Worm (Caenorhabditis elegans) whole organism, mixed stage, embryonic: ENCODE measurements around the gene F54D5.7.

ENCODE experiments used
- bed-3 ChIP-seq: fragments of 200-800 bp; sonication (Bioruptor generic); optimal IDR thresholded peaks from 3 replicates; lab custom pipeline; 2018; ENCODE audit warnings: mild to moderate bottlenecking, missing genetic modification characterization, moderate library complexity, missing compliant biosample characterization
- blmp-1 ChIP-seq: fragments of 150-350 bp; optimal IDR thresholded peaks from 2 replicates; lab custom pipeline; 2014; ENCODE audit warnings: missing biosample characterization, missing genetic modification characterization
- ceh-39 ChIP-seq: fragments of 150-350 bp; optimal IDR thresholded peaks from 2 replicates; lab custom pipeline; 2014; ENCODE audit warnings: missing biosample characterization, missing genetic modification characterization
- ceh-43 ChIP-seq: fragments of 200-800 bp; sonication (Bioruptor generic); optimal IDR thresholded peaks from 2 replicates; lab custom pipeline; 2018; ENCODE audit warnings: mild to moderate bottlenecking, missing genetic modification characterization, moderate library complexity, missing compliant biosample characterization
- ceh-83 ChIP-seq: fragments of 200-800 bp; sonication (Bioruptor generic); optimal IDR thresholded peaks from 2 replicates; lab custom pipeline; 2018; ENCODE audit warnings: mild to moderate bottlenecking, missing genetic modification characterization, missing compliant biosample characterization
- ces-1 ChIP-seq: fragments of 150-350 bp; optimal IDR thresholded peaks from 2 replicates; lab custom pipeline; 2014; ENCODE audit warnings: missing biosample characterization, missing genetic modification reagents, missing genetic modification characterization
- cnd-1 ChIP-seq: fragments of 200-800 bp; sonication (Bioruptor generic); optimal IDR thresholded peaks from 2 replicates; lab custom pipeline; 2018; ENCODE audit warnings: mild to moderate bottlenecking, missing genetic modification characterization, missing compliant biosample characterization
- elt-1 ChIP-seq: sonication (generic microtip); optimal IDR thresholded peaks from 2 replicates; lab custom pipeline; 2017; ENCODE audit warnings: missing genetic modification characterization, mild to moderate bottlenecking, missing compliant biosample characterization, antibody characterized with exemption, moderate library complexity, borderline replicate concordance; ENCODE audit not compliant: insufficient read depth
- flh-1 ChIP-seq: fragments of 200-800 bp; sonication (Bioruptor generic); optimal IDR thresholded peaks from 2 replicates; lab custom pipeline; 2018; ENCODE audit warnings: mild to moderate bottlenecking, missing genetic modification characterization, moderate library complexity, missing compliant biosample characterization
- hlh-1 ChIP-seq: fragments of 150-350 bp; optimal IDR thresholded peaks from 2 replicates; lab custom pipeline; 2014; ENCODE audit warnings: missing biosample characterization, missing genetic modification reagents, missing genetic modification characterization
- lin-13 ChIP-seq: fragments of 150-350 bp; optimal IDR thresholded peaks from 2 replicates; lab custom pipeline; 2014; ENCODE audit warnings: missing biosample characterization, missing genetic modification characterization
- lin-32 ChIP-seq: fragments of 200-800 bp; sonication (Bioruptor generic); optimal IDR thresholded peaks from 2 replicates; lab custom pipeline; 2018; ENCODE audit warnings: mild to moderate bottlenecking, missing genetic modification characterization, missing compliant biosample characterization
- lsy-2 ChIP-seq: fragments of 150-350 bp; optimal IDR thresholded peaks from 2 replicates; lab custom pipeline; 2014; ENCODE audit warnings: missing biosample characterization, missing genetic modification characterization
- mab-5 ChIP-seq: fragments of 150-350 bp; optimal IDR thresholded peaks from 2 replicates; lab custom pipeline; 2014; ENCODE audit warnings: missing biosample characterization, missing genetic modification characterization
- mep-1 ChIP-seq: fragments of 150-350 bp; optimal IDR thresholded peaks from 2 replicates; lab custom pipeline; 2017; ENCODE audit warnings: missing biosample characterization, missing genetic modification reagents, missing genetic modification characterization, inconsistent platforms
- mls-2 ChIP-seq: sonication (generic microtip); optimal IDR thresholded peaks from 2 replicates; lab custom pipeline; 2016; ENCODE audit warnings: mild to moderate bottlenecking, missing genetic modification characterization, moderate library complexity, missing compliant biosample characterization
- nhr-2 ChIP-seq: fragments of 150-350 bp; optimal IDR thresholded peaks from 2 replicates; lab custom pipeline; 2014; ENCODE audit warnings: missing biosample characterization, missing genetic modification characterization
- nhr-237 ChIP-seq: fragments of 150-350 bp; optimal IDR thresholded peaks from 2 replicates; lab custom pipeline; 2014; ENCODE audit warnings: missing biosample characterization, missing genetic modification characterization
- nhr-28 ChIP-seq: fragments of 150-350 bp; optimal IDR thresholded peaks from 2 replicates; lab custom pipeline; 2014; ENCODE audit warnings: missing biosample characterization, missing genetic modification characterization
- nhr-76 ChIP-seq: sonication (generic microtip); optimal IDR thresholded peaks from 2 replicates; lab custom pipeline; 2017; ENCODE audit warnings: missing biosample characterization, missing genetic modification characterization
- pha-4 ChIP-seq: fragments of 150-350 bp; optimal IDR thresholded peaks from 2 replicates; lab custom pipeline; 2018; ENCODE audit warnings: missing biosample characterization, missing genetic modification reagents, missing genetic modification characterization
- sem-2 ChIP-seq: fragments of 200-800 bp; sonication (Bioruptor generic); optimal IDR thresholded peaks from 2 replicates; lab custom pipeline; 2018; ENCODE audit warnings: mild to moderate bottlenecking, missing genetic modification characterization, missing compliant biosample characterization
- snpc-4 ChIP-seq: fragments of 150-350 bp; optimal IDR thresholded peaks from 2 replicates; lab custom pipeline; 2014; ENCODE audit warnings: missing biosample characterization, missing genetic modification characterization
- sptf-1 ChIP-seq: sonication (generic microtip); optimal IDR thresholded peaks from 2 replicates; lab custom pipeline; 2017; ENCODE audit warnings: mild to moderate bottlenecking, missing genetic modification characterization, moderate library complexity, missing compliant biosample characterization
- tbx-8 ChIP-seq: fragments of 200-800 bp; sonication (Bioruptor generic); optimal IDR thresholded peaks from 2 replicates; lab custom pipeline; 2018; ENCODE audit warnings: mild to moderate bottlenecking, missing genetic modification characterization, moderate library complexity, missing compliant biosample characterization
- unc-120 ChIP-seq: sonication (generic microtip); optimal IDR thresholded peaks from 2 replicates; lab custom pipeline; 2017; ENCODE audit warnings: missing genetic modification characterization, missing compliant biosample characterization; ENCODE audit not compliant: poor library complexity, severe bottlenecking
- unc-39 ChIP-seq: fragments of 150-350 bp; optimal IDR thresholded peaks from 2 replicates; lab custom pipeline; 2014; ENCODE audit warnings: missing biosample characterization, missing genetic modification characterization
- unc-62 ChIP-seq: fragments of 150-350 bp; optimal IDR thresholded peaks from 2 replicates; lab custom pipeline; 2014; ENCODE audit warnings: missing biosample characterization, missing genetic modification reagents, missing genetic modification characterization
- zip-8 ChIP-seq: fragments of 150-350 bp; optimal IDR thresholded peaks from 2 replicates; lab custom pipeline; 2014; ENCODE audit warnings: missing biosample characterization, missing genetic modification characterization
- ztf-11 ChIP-seq: fragments of 150-350 bp; optimal IDR thresholded peaks from 2 replicates; lab custom pipeline; 2014; ENCODE audit warnings: missing biosample characterization, missing genetic modification characterization

F54D5.7 gene

DNA sequence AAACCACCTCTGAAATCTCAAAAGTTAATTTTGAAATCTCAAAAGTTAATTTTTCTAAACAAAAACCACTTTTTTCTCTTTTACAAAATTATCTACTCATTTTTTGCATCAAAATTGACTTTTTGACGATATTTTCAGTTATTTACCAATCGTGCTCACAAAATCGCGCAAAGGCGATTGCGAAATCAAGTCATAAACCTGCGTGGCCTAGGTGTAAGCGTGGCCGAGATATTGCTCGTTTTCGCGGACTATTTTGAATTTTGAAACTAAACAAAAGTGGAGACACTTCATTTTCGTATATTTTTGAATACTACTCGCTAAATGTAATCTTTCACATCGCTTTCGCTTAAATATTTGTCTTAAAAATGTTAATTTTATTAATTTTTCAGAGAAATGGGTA, 31.0 kb downstream of the F54D5.7 start, which contains the start of gene smc-6:
smc-6 (plus strand) TSS at position 390 of the 400 bp plus-strand sequence.
- TF ChIP-seq unc-39 (tag; lab: Kevin White, UChicago) (no peak), mep-1 (tag; lab: Kevin White, UChicago) (peak; percentile 32), ces-1 (GFP tag; lab: Kevin White, UChicago) (no peak)

DNA sequence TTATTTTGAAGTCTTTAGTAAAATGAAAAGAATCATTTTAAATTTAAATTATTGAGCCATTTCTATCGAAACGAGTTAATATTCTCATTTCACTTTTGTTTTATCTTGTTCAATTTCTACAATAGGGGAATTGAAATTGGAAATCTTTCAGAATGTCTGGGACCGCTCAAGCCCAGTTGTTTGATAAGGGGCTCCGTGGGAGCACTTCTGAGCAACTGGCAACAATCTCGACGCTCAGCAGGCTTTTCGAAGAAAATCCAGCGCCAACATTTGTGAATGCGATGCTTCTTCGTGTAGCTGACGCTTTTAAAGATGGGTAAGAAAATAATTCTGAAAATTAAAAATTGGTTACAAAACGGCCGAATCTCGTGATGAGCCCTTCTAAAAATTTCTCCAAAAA, 35.4 kb downstream of the F54D5.7 start, which contains the start of gene ints-7:
ints-7 (plus strand) TSS at position 152 of the 400 bp plus-strand sequence.
- no peak for TF ChIP-seq pha-4
- no peak for TF ChIP-seq nhr-76 (tag; lab: Kevin White, UChicago)
- no peak for TF ChIP-seq ceh-43 (GFP tag; lab: Kevin White, UChicago)
- no peak for TF ChIP-seq hlh-1 (tag; lab: Kevin White, UChicago)
- TF ChIP-seq bed-3 (GFP tag; lab: Kevin White, UChicago): no peak
- TF ChIP-seq mls-2 (tag; lab: Kevin White, UChicago): no peak
- TF ChIP-seq sem-2: no peak
- TF ChIP-seq lin-32 (GFP tag; lab: Kevin White, UChicago): no peak
- TF ChIP-seq flh-1 (GFP tag; lab: Kevin White, UChicago): no peak
- no peak for TF ChIP-seq unc-120
- TF ChIP-seq mep-1 (tag; lab: Kevin White, UChicago): no peak
- no peak for TF ChIP-seq tbx-8 (GFP tag; lab: Kevin White, UChicago)

- TF ChIP-seq lsy-2: no peak
- no peak for TF ChIP-seq ceh-39 (tag; lab: Kevin White, UChicago)
- TF ChIP-seq hlh-1 (tag; lab: Kevin White, UChicago): no peak
- TF ChIP-seq blmp-1 (tag; lab: Kevin White, UChicago): no peak
- TF ChIP-seq sptf-1 (tag; lab: Kevin White, UChicago): no peak
- TF ChIP-seq unc-120: no peak
- no peak for TF ChIP-seq nhr-28 (tag; lab: Kevin White, UChicago)
- no peak for TF ChIP-seq ceh-43 (GFP tag; lab: Kevin White, UChicago)
- no peak for TF ChIP-seq mab-5 (tag; lab: Kevin White, UChicago)
- TF ChIP-seq flh-1 (GFP tag; lab: Kevin White, UChicago): no peak
- TF ChIP-seq nhr-2 (tag; lab: Kevin White, UChicago): no peak
- no peak for TF ChIP-seq nhr-237 (tag; lab: Kevin White, UChicago)
- no peak for TF ChIP-seq snpc-4 (tag; lab: Kevin White, UChicago)
- TF ChIP-seq lin-13 (tag; lab: Kevin White, UChicago): no peak
- no peak for TF ChIP-seq mep-1 (tag; lab: Kevin White, UChicago)
- TF ChIP-seq, all 35 proteins: peak for 0
Observed at ce11 chrII:11588304-11588703, 41.0 kb downstream of the F54D5.7 start.

- no peak for TF ChIP-seq zip-8
- TF ChIP-seq, all 35 proteins: peak for 0
Observed at ce11 chrII:11591558-11591957, 44.2 kb downstream of the F54D5.7 start.

DNA sequence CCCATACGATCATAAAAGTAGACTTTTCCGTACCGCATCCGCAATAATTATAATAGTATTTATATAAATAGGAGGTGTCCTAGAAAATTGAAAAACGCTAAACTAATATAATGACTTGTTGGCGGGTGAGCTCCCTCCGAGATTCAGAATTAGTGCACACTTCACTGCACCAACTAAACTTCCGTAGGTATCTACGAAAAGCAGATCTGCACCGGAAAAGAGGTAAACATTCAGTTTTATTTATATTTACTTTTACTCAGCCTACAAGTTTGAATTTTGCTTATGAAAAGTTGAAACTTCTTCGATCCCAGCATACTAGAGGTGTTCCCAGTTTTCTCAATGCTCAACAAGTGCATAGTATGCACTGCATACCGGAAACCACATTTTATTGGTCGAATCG, 44.7 kb downstream of the F54D5.7 start, which contains the start of gene F07A11.1:
F07A11.1 (minus strand) TSS at position 101 of the 400 bp plus-strand sequence.
- TF ChIP-seq mls-2 (tag; lab: Kevin White, UChicago) (no peak), nhr-28 (tag; lab: Kevin White, UChicago) (no peak), flh-1 (GFP tag; lab: Kevin White, UChicago) (no peak), zip-8 (no peak), sptf-1 (tag; lab: Kevin White, UChicago) (no peak), unc-39 (tag; lab: Kevin White, UChicago) (no peak), unc-62 (GFP tag; lab: Kevin White, UChicago) (no peak), cnd-1 (tag; lab: Kevin White, UChicago) (no peak), lin-32 (GFP tag; lab: Kevin White, UChicago) (no peak), elt-1 (tag; lab: Kevin White, UChicago) (no peak), ceh-83 (GFP tag; lab: Kevin White, UChicago) (no peak), nhr-2 (tag; lab: Kevin White, UChicago) (no peak), ztf-11 (tag; lab: Kevin White, UChicago) (no peak), pha-4 (no peak), hlh-1 (tag; lab: Kevin White, UChicago) (no peak)
- TF ChIP-seq, all 35 proteins: peak for 0
